Fruit fly (Drosophila melanogaster): ENCODE results near the gene pkm.

The pkm gene

DNA sequence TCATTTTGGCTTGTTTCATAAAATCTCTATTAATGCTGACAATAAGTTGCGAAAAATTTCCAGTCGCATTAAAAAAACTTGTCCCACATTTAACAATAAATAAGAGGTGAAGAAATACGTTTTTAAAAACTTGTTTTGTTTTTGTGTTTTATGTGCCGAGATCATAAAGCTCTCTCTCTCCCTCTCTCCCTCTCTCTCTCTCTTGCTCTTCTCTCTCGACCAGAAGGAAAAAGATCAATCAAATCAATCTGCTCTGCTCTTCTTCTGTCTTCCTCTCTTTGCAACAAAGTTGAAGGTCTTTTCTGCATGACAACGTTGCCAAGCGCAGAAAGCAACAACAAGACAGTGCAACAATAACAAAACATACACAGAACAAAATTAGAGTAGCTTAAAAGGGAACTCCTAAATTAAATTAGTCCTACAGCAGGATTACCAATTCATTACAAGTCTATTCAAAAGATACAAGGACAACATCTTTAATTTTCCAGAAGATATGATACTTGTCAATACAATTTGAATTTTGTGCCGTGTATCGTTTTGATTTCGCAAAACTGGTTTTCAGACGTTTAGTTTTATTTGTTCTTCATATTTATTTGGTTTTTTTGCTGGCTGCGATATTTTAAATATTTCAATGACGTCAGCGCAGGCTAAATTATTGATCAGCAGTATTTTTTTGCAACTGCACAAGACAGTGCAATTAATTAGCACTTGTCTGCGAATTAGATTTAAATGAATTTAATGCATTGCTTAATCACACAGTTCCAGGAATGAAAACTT lies 38.9 kb upstream of the pkm start (continued):
- TF ChIP-seq knrl (GFP tag; IDR thresholded peaks at IDR 0.05; ENCODE audit: partially characterized antibody) (no peak), mirr (GFP tag; optimal IDR thresholded peaks at IDR 0.05) (peak; percentile 57), CG12236 (GFP tag; optimal IDR thresholded peaks at IDR 0.05) (peak; percentile 49), pum (GFP tag; optimal IDR thresholded peaks at IDR 0.05) (no peak), gfzf (GFP tag; optimal IDR thresholded peaks at IDR 0.05) (no peak), CG18011 (GFP tag; optimal IDR thresholded peaks at IDR 0.05) (no peak), CG14860 (GFP tag; IDR thresholded peaks at IDR 0.05; ENCODE audit: partially characterized antibody) (no peak), disco-r (GFP tag; optimal IDR thresholded peaks at IDR 0.05) (peak; percentile 19), Aef1 (GFP tag; IDR thresholded peaks at IDR 0.05) (peak; percentile 81), CG1647 (GFP tag; optimal IDR thresholded peaks at IDR 0.05) (peak; percentile 48), D19B (GFP tag; optimal IDR thresholded peaks at IDR 0.05) (peak; percentile 2), CG15269 (tag; optimal IDR thresholded peaks at IDR 0.05) (peak; percentile 90), nmo (GFP tag; optimal IDR thresholded peaks at IDR 0.05) (peak; percentile 62), CG6791 (GFP tag; IDR thresholded peaks at IDR 0.05; ENCODE audit: partially characterized antibody) (no peak), CG12104 (GFP tag; optimal IDR thresholded peaks at IDR 0.05) (peak; percentile 23), zen2 (GFP tag; IDR thresholded peaks at IDR 0.05; ENCODE audit: partially characterized antibody) (no peak), ro (GFP tag; IDR thresholded peaks at IDR 0.05) (no peak), CG9932 (GFP tag; IDR thresholded peaks at IDR 0.05) (peak; percentile 87), CG10431 (GFP tag; optimal IDR thresholded peaks at IDR 0.05) (no peak), crp (GFP tag; optimal IDR thresholded peaks at IDR 0.05) (no peak), Sry-δ (GFP tag; optimal IDR thresholded peaks at IDR 0.05) (peak; percentile 45), CG9609 (GFP tag; optimal IDR thresholded peaks at IDR 0.05) (peak; percentile 67), nom (GFP tag; optimal IDR thresholded peaks at IDR 0.05) (peak; percentile 96), CG6175 (GFP tag; IDR thresholded peaks at IDR 0.05) (0 out of 3 replicates have a peak, but pooled peaks have one; percentile 50), CG3163 (GFP tag; optimal IDR thresholded peaks at IDR 0.05) (peak; percentile 59), tgo (GFP tag; IDR thresholded peaks at IDR 0.05) (peak; percentile 83), CG5180 (GFP tag; optimal IDR thresholded peaks at IDR 0.05) (no peak), phol (tag; optimal IDR thresholded peaks at IDR 0.05) (peak; percentile 61), fd96Cb (tag; optimal IDR thresholded peaks at IDR 0.05) (peak; percentile 67), dimm (GFP tag; IDR thresholded peaks at IDR 0.05) (no peak), gt (GFP tag; IDR thresholded peaks at IDR 0.05) (no peak), rib (GFP tag; IDR thresholded peaks at IDR 0.05) (peak; percentile 68; the same call in 1 of the 2 replicates), tup (GFP tag; optimal IDR thresholded peaks at IDR 0.05) (no peak), chm (GFP tag; IDR thresholded peaks at IDR 0.05) (no peak; the same call in 1 of the 2 replicates), Atf-2 (GFP tag; optimal IDR thresholded peaks at IDR 0.05) (peak; percentile 58), mam (GFP tag; optimal IDR thresholded peaks at IDR 0.05) (peak; percentile 24), CG17912 (GFP tag; optimal IDR thresholded peaks at IDR 0.05) (no peak), dan (GFP tag; IDR thresholded peaks at IDR 0.05) (no peak), jing (GFP tag; optimal IDR thresholded peaks at IDR 0.05) (peak; percentile 26), CG6654 (GFP tag; optimal IDR thresholded peaks at IDR 0.05) (no peak), pzg (GFP tag; optimal IDR thresholded peaks at IDR 0.05) (no peak), CG9876 (GFP tag; optimal IDR thresholded peaks at IDR 0.05) (peak; percentile 36), CG17361 (GFP tag; IDR thresholded peaks at IDR 0.05) (peak; percentile 65; the same call in 2 of the 3 replicates), CG12071 (GFP tag; optimal IDR thresholded peaks at IDR 0.05) (peak; percentile 74), trh (GFP tag; optimal IDR thresholded peaks at IDR 0.05) (peak; percentile 46), Dp (GFP tag; optimal IDR thresholded peaks at IDR 0.05) (no peak), CkIIα-i1 (GFP tag; IDR thresholded peaks at IDR 0.05) (0 out of 2 replicates have a peak, but pooled peaks have one; percentile 21), CG7357 (GFP tag; IDR thresholded peaks at IDR 0.05) (0 out of 3 replicates have a peak, but pooled peaks have one; percentile 28), zfh1 (GFP tag; IDR thresholded peaks at IDR 0.05) (peak; percentile 62; the same call in 1 of the 3 replicates)
